Fruit fly (Drosophila melanogaster) whole organism, embryonic: ENCODE data around the gene ClpP.

ENCODE experiments used
- Aef1 ChIP-seq: fragments of 200-800 bp; sonication (Bioruptor generic); IDR thresholded peaks from 3 replicates; pipeline ENCODE4 v1.3.6; 2022; ENCODE audit warnings: missing biosample characterization, missing genetic modification characterization
- B-H2 ChIP-seq: fragments of 200-800 bp; sonication (Bioruptor generic); optimal IDR thresholded peaks from 2 replicates; lab custom pipeline; 2018; ENCODE audit warnings: missing biosample characterization, mild to moderate bottlenecking, missing genetic modification characterization
- CG10209 ChIP-seq: fragments of 200-800 bp; sonication (Bioruptor generic); optimal IDR thresholded peaks from 3 replicates; lab custom pipeline; 2017; ENCODE audit warnings: missing biosample characterization, mild to moderate bottlenecking, missing genetic modification characterization, missing genetic modification reagents
- CG14014 ChIP-seq: fragments of 200-800 bp; sonication (Bioruptor generic); IDR thresholded peaks from 2 replicates; pipeline ENCODE4 v1.3.6; 2022; ENCODE audit warnings: missing biosample characterization, missing genetic modification characterization
- CG15479 ChIP-seq: fragments of 200-800 bp; sonication (Bioruptor generic); optimal IDR thresholded peaks from 3 replicates; lab custom pipeline; 2019; ENCODE audit warnings: missing biosample characterization, mild to moderate bottlenecking, missing genetic modification characterization, moderate library complexity
- CG17328 ChIP-seq: fragments of 200-800 bp; sonication (Bioruptor generic); IDR thresholded peaks from 2 replicates; pipeline ENCODE4 v1.3.6; 2022; ENCODE audit warnings: missing biosample characterization, missing genetic modification characterization
- CG17912 ChIP-seq: fragments of 200-800 bp; sonication (Bioruptor generic); optimal IDR thresholded peaks from 2 replicates; lab custom pipeline; 2018; ENCODE audit warnings: missing biosample characterization, mild to moderate bottlenecking, missing genetic modification characterization
- CG32767 ChIP-seq: fragments of 200-800 bp; sonication (Bioruptor generic); IDR thresholded peaks from 2 replicates; pipeline ENCODE4 v1.3.6; 2022; ENCODE audit warnings: missing biosample characterization, missing genetic modification characterization
- CG3995 ChIP-seq: fragments of 200-800 bp; sonication (Bioruptor generic); optimal IDR thresholded peaks from 3 replicates; lab custom pipeline; 2016; ENCODE audit warnings: missing biosample characterization, missing genetic modification characterization
- CG4404 ChIP-seq: fragments of 200-800 bp; sonication (Bioruptor generic); IDR thresholded peaks from 2 replicates; pipeline ENCODE4 v1.3.6; 2022; ENCODE audit warnings: missing biosample characterization, missing genetic modification characterization
- CG4617 ChIP-seq: fragments of 200-800 bp; sonication (Bioruptor generic); optimal IDR thresholded peaks from 3 replicates; lab custom pipeline; 2016; ENCODE audit warnings: missing biosample characterization, missing genetic modification characterization, borderline replicate concordance
- CG6272 ChIP-seq: fragments of 200-800 bp; sonication (Bioruptor generic); IDR thresholded peaks from 2 replicates; pipeline ENCODE4 v1.3.6; 2022; ENCODE audit warnings: missing biosample characterization, missing genetic modification characterization
- CG6689 ChIP-seq: fragments of 200-800 bp; sonication (Bioruptor generic); IDR thresholded peaks from 2 replicates; pipeline ENCODE4 v1.3.6; 2022; ENCODE audit warnings: missing biosample characterization, missing genetic modification characterization
- CG6854 ChIP-seq: fragments of 200-800 bp; sonication (Bioruptor generic); optimal IDR thresholded peaks from 3 replicates; lab custom pipeline; 2017; ENCODE audit warnings: missing biosample characterization, mild to moderate bottlenecking, missing genetic modification characterization
- CG8089 ChIP-seq: fragments of 200-800 bp; sonication (Bioruptor generic); optimal IDR thresholded peaks from 3 replicates; lab custom pipeline; 2016; ENCODE audit warnings: missing biosample characterization, missing genetic modification characterization
- CG8924 ChIP-seq: fragments of 200-800 bp; optimal IDR thresholded peaks from 3 replicates; lab custom pipeline; 2019; ENCODE audit warnings: missing biosample characterization, mild to moderate bottlenecking, missing genetic modification characterization, moderate library complexity
- CG9817 ChIP-seq: fragments of 200-800 bp; sonication (Bioruptor generic); optimal IDR thresholded peaks from 2 replicates; lab custom pipeline; 2018; ENCODE audit warnings: missing biosample characterization, mild to moderate bottlenecking, missing genetic modification characterization, moderate library complexity
- D19B ChIP-seq: fragments of 200-800 bp; sonication (Bioruptor generic); optimal IDR thresholded peaks from 2 replicates; lab custom pipeline; 2017; ENCODE audit warnings: missing biosample characterization, mild to moderate bottlenecking, missing genetic modification characterization
- Dp ChIP-seq: fragments of 200-800 bp; sonication (Bioruptor generic); optimal IDR thresholded peaks from 2 replicates; lab custom pipeline; 2018; ENCODE audit warnings: missing biosample characterization, mild to moderate bottlenecking, missing genetic modification characterization, moderate library complexity
- Ets97D ChIP-seq: fragments of 200-800 bp; sonication (Bioruptor generic); optimal IDR thresholded peaks from 3 replicates; lab custom pipeline; 2016; ENCODE audit warnings: missing biosample characterization, missing genetic modification characterization
- Gsc ChIP-seq: fragments of 200-800 bp; sonication (Bioruptor generic); IDR thresholded peaks from 2 replicates; pipeline ENCODE4 v1.3.6; 2022; ENCODE audit warnings: missing biosample characterization, missing genetic modification characterization
- HLH4C ChIP-seq: fragments of 200-800 bp; sonication (Bioruptor generic); IDR thresholded peaks from 3 replicates; pipeline ENCODE4 v1.3.6; 2022; ENCODE audit warnings: missing biosample characterization, missing genetic modification characterization; ENCODE audit not compliant: partially characterized antibody
- HLHmδ ChIP-seq: fragments of 200-800 bp; sonication (Bioruptor generic); optimal IDR thresholded peaks from 2 replicates; lab custom pipeline; 2018; ENCODE audit warnings: missing biosample characterization, mild to moderate bottlenecking, missing genetic modification characterization, moderate library complexity
- HmgD ChIP-seq: fragments of 200-800 bp; sonication (Bioruptor generic); optimal IDR thresholded peaks from 3 replicates; lab custom pipeline; 2016; ENCODE audit warnings: missing biosample characterization, missing genetic modification characterization
- Hsf ChIP-seq: fragments of 200-800 bp; sonication (Bioruptor generic); optimal IDR thresholded peaks from 3 replicates; lab custom pipeline; 2016; ENCODE audit warnings: missing biosample characterization, missing genetic modification characterization
- Opbp ChIP-seq: fragments of 200-800 bp; sonication (Bioruptor generic); IDR thresholded peaks from 3 replicates; pipeline ENCODE4 v1.3.6; 2022; ENCODE audit warnings: missing biosample characterization, missing genetic modification characterization; ENCODE audit not compliant: partially characterized antibody
- Optix ChIP-seq: fragments of 200-800 bp; sonication (Bioruptor generic); IDR thresholded peaks from 3 replicates; pipeline ENCODE4 v1.3.6; 2022; ENCODE audit warnings: missing biosample characterization, missing genetic modification characterization
- Sin3A ChIP-seq: fragments of >200 bp; optimal IDR thresholded peaks from 2 replicates; lab custom pipeline; 2018
- Ssrp ChIP-seq: fragments of 200-800 bp; sonication (Bioruptor generic); optimal IDR thresholded peaks from 2 replicates; lab custom pipeline; 2018; ENCODE audit warnings: missing biosample characterization, mild to moderate bottlenecking, missing genetic modification characterization, moderate library complexity
- Tbp ChIP-seq: fragments of >200 bp; optimal IDR thresholded peaks from 2 replicates; lab custom pipeline; 2018; ENCODE audit warnings: missing biosample characterization, missing genetic modification characterization
- ara ChIP-seq: fragments of 200-800 bp; sonication (Bioruptor generic); IDR thresholded peaks from 2 replicates; pipeline ENCODE4 v1.3.6; 2022; ENCODE audit warnings: missing biosample characterization, missing genetic modification characterization
- cato ChIP-seq: fragments of 200-800 bp; sonication (Bioruptor generic); optimal IDR thresholded peaks from 2 replicates; lab custom pipeline; 2016; ENCODE audit warnings: missing biosample characterization, missing genetic modification characterization, borderline replicate concordance
- ci ChIP-seq: fragments of 200-800 bp; sonication (Bioruptor generic); IDR thresholded peaks from 3 replicates; pipeline ENCODE4 v1.3.6; 2022; ENCODE audit warnings: missing biosample characterization, missing genetic modification characterization
- dati ChIP-seq: fragments of 200-800 bp; sonication (Bioruptor generic); IDR thresholded peaks from 2 replicates; pipeline ENCODE4 v1.3.6; 2022; ENCODE audit warnings: missing biosample characterization, missing genetic modification characterization
- fd3F ChIP-seq: fragments of 200-800 bp; sonication (Bioruptor generic); optimal IDR thresholded peaks from 2 replicates; lab custom pipeline; 2018; ENCODE audit warnings: missing biosample characterization, mild to moderate bottlenecking, missing genetic modification characterization, moderate library complexity
- gfzf ChIP-seq: fragments of 200-800 bp; sonication (Bioruptor generic); optimal IDR thresholded peaks from 2 replicates; lab custom pipeline; 2016; ENCODE audit warnings: missing biosample characterization, mild to moderate bottlenecking, missing genetic modification characterization, moderate library complexity
- gsb-n ChIP-seq: fragments of 200-800 bp; sonication (Bioruptor generic); optimal IDR thresholded peaks from 3 replicates; lab custom pipeline; 2018; ENCODE audit warnings: missing biosample characterization, mild to moderate bottlenecking, missing genetic modification characterization
- her ChIP-seq: fragments of 200-800 bp; sonication (Bioruptor generic); optimal IDR thresholded peaks from 2 replicates; lab custom pipeline; 2016; ENCODE audit warnings: missing biosample characterization, missing genetic modification characterization
- hkb ChIP-seq, 2 experiments: fragments of 200-800 bp in 1 of 2; fragments of >200 bp in 1 of 2; sonication (Bioruptor generic) in 1 of 2; IDR thresholded peaks in 1 of 2; optimal IDR thresholded peaks in 1 of 2; 2 replicates each; pipeline versions ENCODE4 v1.3.6 to Lab custom; 2017 to 2022; ENCODE audit warnings: missing biosample characterization in 1 of 2, missing genetic modification characterization in 1 of 2
- knrl ChIP-seq: fragments of 200-800 bp; sonication (Bioruptor generic); IDR thresholded peaks from 3 replicates; pipeline ENCODE4 v1.3.6; 2022; ENCODE audit warnings: missing biosample characterization, missing genetic modification characterization; ENCODE audit not compliant: partially characterized antibody
- lilli ChIP-seq: fragments of 200-800 bp; sonication (Bioruptor generic); optimal IDR thresholded peaks from 3 replicates; lab custom pipeline; 2016; ENCODE audit warnings: missing biosample characterization, missing genetic modification characterization
- lov ChIP-seq, 2 experiments: fragments of 200-800 bp in 1 of 2; fragments of >200 bp in 1 of 2; sonication (Bioruptor generic) in 1 of 2; IDR thresholded peaks in 1 of 2; optimal IDR thresholded peaks in 1 of 2; 2 replicates in 1 of 2; 3 replicates in 1 of 2; pipeline versions ENCODE4 v1.3.6 to Lab custom; 2017 to 2022; ENCODE audit warnings: missing biosample characterization in 1 of 2, missing genetic modification characterization in 1 of 2
- pan ChIP-seq, 4 experiments: fragments of >200 bp in 3 of 4; fragments of 200-800 bp in 1 of 4; sonication (Bioruptor generic) in 1 of 4; optimal IDR thresholded peaks in 3 of 4; IDR thresholded peaks in 1 of 4; 2 replicates each; pipeline versions ENCODE4 v1.3.6 to Lab custom; 2017 to 2022; ENCODE audit warnings: missing biosample characterization in 2 of 4, missing genetic modification characterization in 2 of 4, mixed read lengths in 1 of 4
- salm ChIP-seq: fragments of 200-800 bp; sonication (Bioruptor generic); optimal IDR thresholded peaks from 2 replicates; lab custom pipeline; 2018; ENCODE audit warnings: missing biosample characterization, mild to moderate bottlenecking, missing genetic modification characterization
- sisA ChIP-seq: fragments of 200-800 bp; sonication (Bioruptor generic); IDR thresholded peaks from 2 replicates; pipeline ENCODE4 v1.3.6; 2022; ENCODE audit warnings: missing biosample characterization, missing genetic modification characterization
- sob ChIP-seq: fragments of 200-800 bp; sonication (Bioruptor generic); IDR thresholded peaks from 2 replicates; pipeline ENCODE4 v1.3.6; 2022; ENCODE audit warnings: missing biosample characterization, missing genetic modification characterization
- tin ChIP-seq: fragments of 200-800 bp; sonication (Bioruptor generic); optimal IDR thresholded peaks from 3 replicates; lab custom pipeline; 2016; ENCODE audit warnings: missing biosample characterization, missing genetic modification characterization
- tx ChIP-seq: fragments of 200-800 bp; sonication (Bioruptor generic); optimal IDR thresholded peaks from 2 replicates; lab custom pipeline; 2016; ENCODE audit warnings: missing biosample characterization, missing genetic modification characterization
- zfh1 ChIP-seq: fragments of 200-800 bp; sonication (Bioruptor generic); IDR thresholded peaks from 3 replicates; pipeline ENCODE4 v1.3.6; 2022; ENCODE audit warnings: missing biosample characterization, missing genetic modification characterization

ClpP gene

dm6 chr2L:10356508-10356907 lies at the start of gene ClpP, which contains the start of gene CtsL4 (continued):
- TF ChIP-seq dati (GFP tag; lab: Robert Waterston, UW) (no peak), CG8924 (tag; lab: Kevin White, UChicago) (peak; percentile 59), Optix (GFP tag; lab: Robert Waterston, UW) (peak; percentile 28; the same call in 1 of the 3 replicates), CG4617 (GFP tag; lab: Kevin White, UChicago) (peak; percentile 76), CG3995 (GFP tag; lab: Kevin White, UChicago) (peak; percentile 27), CG17912 (GFP tag; lab: Kevin White, UChicago) (peak; percentile 23), Tbp (GFP tag; lab: Kevin White, UChicago) (no peak), Opbp (GFP tag; lab: Robert Waterston, UW) (no peak), CG15479 (peak; percentile 76), sob (GFP tag; lab: Robert Waterston, UW) (no peak), CG9817 (tag; lab: Kevin White, UChicago) (peak; percentile 34), CG6854 (GFP tag; lab: Kevin White, UChicago) (no peak), CG32767 (GFP tag; lab: Robert Waterston, UW) (peak; percentile 66; the same call in 1 of the 2 replicates), zfh1 (peak; percentile 25; the same call in 1 of the 3 replicates), ci (peak; percentile 49; the same call in 1 of the 3 replicates), cato (GFP tag; lab: Kevin White, UChicago) (peak; percentile 14), Sin3A (lab: Kevin White, UChicago) (no peak), Ssrp (tag; lab: Kevin White, UChicago) (peak; percentile 8), gfzf (peak; percentile 35), HLH4C (GFP tag; lab: Robert Waterston, UW) (no peak), D19B (GFP tag; lab: Kevin White, UChicago) (peak; percentile 81), B-H2 (GFP tag; lab: Kevin White, UChicago) (peak; percentile 55), Ets97D (GFP tag; lab: Kevin White, UChicago) (peak; percentile 43), lilli (GFP tag; lab: Kevin White, UChicago) (peak; percentile 60), pan (optimal IDR thresholded peaks at IDR 0.05; lab: Kevin White, UChicago) (no peak), pan (GFP tag; optimal IDR thresholded peaks at IDR 0.05 in 1 of 2, IDR thresholded peaks at IDR 0.05 in 1 of 2) (peak in 1 of 2 experiments; percentile 64), gsb-n (tag; lab: Kevin White, UChicago) (no peak), HmgD (peak; percentile 57), knrl (GFP tag; lab: Robert Waterston, UW) (no peak), ara (GFP tag; lab: Robert Waterston, UW) (no peak), hkb (optimal IDR thresholded peaks at IDR 0.05; lab: Kevin White, UChicago) (no peak), hkb (GFP tag; IDR thresholded peaks at IDR 0.05; lab: Robert Waterston, UW) (0 out of 2 replicates have a peak, but pooled peaks have one; percentile 34), tin (peak; percentile 46), Gsc (GFP tag; lab: Robert Waterston, UW) (no peak), her (GFP tag; lab: Kevin White, UChicago) (peak; percentile 32), CG8089 (GFP tag; lab: Kevin White, UChicago) (peak; percentile 17), CG6689 (GFP tag; lab: Robert Waterston, UW) (0 out of 2 replicates have a peak, but pooled peaks have one; percentile 21), CG10209 (GFP tag; lab: Kevin White, UChicago) (peak; percentile 24), HLHmδ (GFP tag; lab: Kevin White, UChicago) (no peak), Hsf (GFP tag; lab: Kevin White, UChicago) (peak; percentile 59), fd3F (peak; percentile 42), Dp (peak; percentile 5), tx (GFP tag; lab: Kevin White, UChicago) (peak; percentile 13), CG17328 (GFP tag; lab: Robert Waterston, UW) (0 out of 2 replicates have a peak, but pooled peaks have one; percentile 27), sisA (GFP tag; lab: Robert Waterston, UW) (peak; percentile 32; the same call in 1 of the 2 replicates), CG6272 (GFP tag; lab: Robert Waterston, UW) (no peak; the same call in 1 of the 2 replicates), CG14014 (GFP tag; lab: Robert Waterston, UW) (no peak), lov (optimal IDR thresholded peaks at IDR 0.05; lab: Kevin White, UChicago) (no peak), lov (GFP tag; IDR thresholded peaks at IDR 0.05; lab: Robert Waterston, UW) (0 out of 3 replicates have a peak, but pooled peaks have one; percentile 9), Aef1 (GFP tag; lab: Robert Waterston, UW) (peak; percentile 40; the same call in 1 of the 3 replicates), salm (tag; lab: Kevin White, UChicago) (no peak), CG4404 (GFP tag; lab: Robert Waterston, UW) (0 out of 2 replicates have a peak, but pooled peaks have one; percentile 17)
